Fruit fly (Drosophila melanogaster) whole organism, embryonic: ENCODE measurements around the gene nst.

Experiments
- BtbVII ChIP-seq: fragments of 200-800 bp; sonication (Bioruptor generic); optimal IDR thresholded peaks from 3 replicates; lab custom pipeline; 2017; ENCODE audit warnings: missing biosample characterization, mild to moderate bottlenecking, missing genetic modification characterization
- CG10366 ChIP-seq: fragments of 200-800 bp; sonication (Bioruptor generic); IDR thresholded peaks from 2 replicates; pipeline ENCODE4 v1.3.6; 2022; ENCODE audit warnings: missing biosample characterization, missing genetic modification characterization
- CG10431 ChIP-seq: fragments of 200-800 bp; sonication (Bioruptor generic); optimal IDR thresholded peaks from 3 replicates; lab custom pipeline; 2018; ENCODE audit warnings: missing biosample characterization, mild to moderate bottlenecking, missing genetic modification characterization
- CG12071 ChIP-seq: fragments of 200-800 bp; sonication (Bioruptor generic); optimal IDR thresholded peaks from 3 replicates; lab custom pipeline; 2018; ENCODE audit warnings: missing biosample characterization, mild to moderate bottlenecking, missing genetic modification characterization
- CG12299 ChIP-seq: fragments of 200-800 bp; sonication (Bioruptor generic); optimal IDR thresholded peaks from 2 replicates; lab custom pipeline; 2018; ENCODE audit warnings: missing biosample characterization, mild to moderate bottlenecking, missing genetic modification characterization
- CG1233 ChIP-seq: fragments of 200-800 bp; sonication (Bioruptor generic); optimal IDR thresholded peaks from 4 replicates; lab custom pipeline; 2018; ENCODE audit warnings: missing biosample characterization, mild to moderate bottlenecking, missing genetic modification characterization
- CG13287 ChIP-seq: fragments of 200-800 bp; sonication (Bioruptor generic); IDR thresholded peaks from 2 replicates; pipeline ENCODE4 v1.3.6; 2022; ENCODE audit warnings: missing biosample characterization, missing genetic modification characterization; ENCODE audit not compliant: partially characterized antibody
- CG13424 ChIP-seq: fragments of 200-800 bp; sonication (Bioruptor generic); optimal IDR thresholded peaks from 2 replicates; lab custom pipeline; 2019; ENCODE audit warnings: missing biosample characterization, mild to moderate bottlenecking, missing genetic modification characterization, moderate library complexity
- CG1602 ChIP-seq: fragments of 200-800 bp; sonication (Bioruptor generic); optimal IDR thresholded peaks from 3 replicates; lab custom pipeline; 2016; ENCODE audit warnings: missing biosample characterization, missing genetic modification characterization
- CG1603 ChIP-seq: fragments of 200-800 bp; sonication (Bioruptor generic); optimal IDR thresholded peaks from 2 replicates; lab custom pipeline; 2019; ENCODE audit warnings: missing biosample characterization, mild to moderate bottlenecking, missing genetic modification characterization, moderate library complexity
- CG18262 ChIP-seq: fragments of 200-800 bp; optimal IDR thresholded peaks from 3 replicates; lab custom pipeline; 2019; ENCODE audit warnings: missing biosample characterization, mild to moderate bottlenecking, missing genetic modification characterization, moderate library complexity
- CG4424 ChIP-seq: fragments of 200-800 bp; sonication (Bioruptor generic); optimal IDR thresholded peaks from 3 replicates; lab custom pipeline; 2016; ENCODE audit warnings: missing biosample characterization, missing genetic modification characterization
- CG4854 ChIP-seq: fragments of 200-800 bp; sonication (Bioruptor generic); optimal IDR thresholded peaks from 2 replicates; lab custom pipeline; 2016; ENCODE audit warnings: missing biosample characterization, missing genetic modification characterization, inconsistent platforms
- CG7928 ChIP-seq: fragments of 200-800 bp; sonication (Bioruptor generic); optimal IDR thresholded peaks from 2 replicates; lab custom pipeline; 2017; ENCODE audit warnings: missing biosample characterization, mild to moderate bottlenecking, missing genetic modification characterization
- CG7963 ChIP-seq: fragments of 200-800 bp; sonication (Bioruptor generic); IDR thresholded peaks from 3 replicates; pipeline ENCODE4 v1.3.6; 2022; ENCODE audit warnings: missing biosample characterization, missing genetic modification characterization; ENCODE audit not compliant: partially characterized antibody
- CG7987 ChIP-seq: fragments of 200-800 bp; sonication (Bioruptor generic); optimal IDR thresholded peaks from 2 replicates; lab custom pipeline; 2018; ENCODE audit warnings: missing biosample characterization, mild to moderate bottlenecking, missing genetic modification characterization, moderate library complexity
- CG8388 ChIP-seq: fragments of 200-800 bp; sonication (Bioruptor generic); optimal IDR thresholded peaks from 2 replicates; lab custom pipeline; 2019; ENCODE audit warnings: missing biosample characterization, mild to moderate bottlenecking, missing genetic modification characterization, moderate library complexity
- CG9609 ChIP-seq: fragments of 200-800 bp; sonication (Bioruptor generic); optimal IDR thresholded peaks from 3 replicates; lab custom pipeline; 2016; ENCODE audit warnings: missing biosample characterization, missing genetic modification characterization
- CG9817 ChIP-seq: fragments of 200-800 bp; sonication (Bioruptor generic); optimal IDR thresholded peaks from 2 replicates; lab custom pipeline; 2018; ENCODE audit warnings: missing biosample characterization, mild to moderate bottlenecking, missing genetic modification characterization, moderate library complexity
- CG9876 ChIP-seq: fragments of 200-800 bp; sonication (Bioruptor generic); optimal IDR thresholded peaks from 2 replicates; lab custom pipeline; 2016; ENCODE audit warnings: missing biosample characterization, missing genetic modification characterization
- Dll ChIP-seq: fragments of 200-800 bp; sonication (Bioruptor generic); IDR thresholded peaks from 4 replicates; pipeline ENCODE4 v1.3.6; 2022; ENCODE audit warnings: missing biosample characterization, missing genetic modification characterization; ENCODE audit not compliant: partially characterized antibody
- E2f2 ChIP-seq: fragments of 200-800 bp; sonication (Bioruptor generic); IDR thresholded peaks from 2 replicates; pipeline ENCODE4 v1.3.6; 2022; ENCODE audit warnings: missing biosample characterization, missing genetic modification characterization
- Gug ChIP-seq: fragments of 200-800 bp; sonication (Bioruptor generic); IDR thresholded peaks from 4 replicates; pipeline ENCODE4 v1.3.6; 2022; ENCODE audit warnings: missing biosample characterization, missing genetic modification characterization
- HmgZ ChIP-seq: fragments of 200-800 bp; sonication (Bioruptor generic); optimal IDR thresholded peaks from 2 replicates; lab custom pipeline; 2018; ENCODE audit warnings: missing biosample characterization, mild to moderate bottlenecking, missing genetic modification characterization
- MESR4 ChIP-seq: fragments of 200-800 bp; sonication (Bioruptor generic); optimal IDR thresholded peaks from 2 replicates; lab custom pipeline; 2018; ENCODE audit warnings: missing biosample characterization, mild to moderate bottlenecking, missing genetic modification characterization, moderate library complexity
- PHDP ChIP-seq: fragments of 200-800 bp; sonication (Bioruptor generic); optimal IDR thresholded peaks from 3 replicates; lab custom pipeline; 2018; ENCODE audit warnings: missing biosample characterization, mild to moderate bottlenecking, missing genetic modification characterization, moderate library complexity
- Sry-β ChIP-seq: fragments of 200-800 bp; sonication (Bioruptor generic); optimal IDR thresholded peaks from 2 replicates; lab custom pipeline; 2018; ENCODE audit warnings: missing biosample characterization, mild to moderate bottlenecking, missing genetic modification characterization, moderate library complexity
- ase ChIP-seq: fragments of 200-800 bp; sonication (Bioruptor generic); IDR thresholded peaks from 3 replicates; pipeline ENCODE4 v1.3.6; 2022; ENCODE audit warnings: missing biosample characterization, missing genetic modification characterization
- cg ChIP-seq: fragments of 200-800 bp; sonication (Bioruptor generic); optimal IDR thresholded peaks from 3 replicates; lab custom pipeline; 2019; ENCODE audit warnings: missing biosample characterization, mild to moderate bottlenecking, missing genetic modification characterization, moderate library complexity
- chn ChIP-seq: fragments of 200-800 bp; sonication (Bioruptor generic); optimal IDR thresholded peaks from 2 replicates; lab custom pipeline; 2016; ENCODE audit warnings: missing biosample characterization, missing genetic modification characterization
- dimm ChIP-seq: fragments of 200-800 bp; sonication (Bioruptor generic); IDR thresholded peaks from 2 replicates; pipeline ENCODE4 v1.3.6; 2022; ENCODE audit warnings: missing biosample characterization, missing genetic modification characterization
- fd64A ChIP-seq: fragments of 200-800 bp; sonication (Bioruptor generic); optimal IDR thresholded peaks from 3 replicates; lab custom pipeline; 2018; ENCODE audit warnings: missing biosample characterization, mild to moderate bottlenecking, missing genetic modification characterization
- fu2 ChIP-seq: fragments of 200-800 bp; sonication (Bioruptor generic); optimal IDR thresholded peaks from 2 replicates; lab custom pipeline; 2016; ENCODE audit warnings: missing biosample characterization, missing genetic modification characterization
- gfzf ChIP-seq: fragments of 200-800 bp; sonication (Bioruptor generic); optimal IDR thresholded peaks from 2 replicates; lab custom pipeline; 2016; ENCODE audit warnings: missing biosample characterization, mild to moderate bottlenecking, missing genetic modification characterization, moderate library complexity
- grau ChIP-seq: fragments of 200-800 bp; optimal IDR thresholded peaks from 3 replicates; lab custom pipeline; 2019; ENCODE audit warnings: missing biosample characterization, mild to moderate bottlenecking, missing genetic modification characterization, moderate library complexity
- inv ChIP-seq: fragments of 200-800 bp; sonication (Bioruptor generic); IDR thresholded peaks from 2 replicates; pipeline ENCODE4 v1.3.6; 2022; ENCODE audit warnings: missing biosample characterization, missing genetic modification characterization; ENCODE audit not compliant: partially characterized antibody
- kah ChIP-seq: fragments of 200-800 bp; sonication (Bioruptor generic); optimal IDR thresholded peaks from 2 replicates; lab custom pipeline; 2018; ENCODE audit warnings: missing biosample characterization, mild to moderate bottlenecking, missing genetic modification characterization
- mam ChIP-seq: fragments of 200-800 bp; sonication (Bioruptor generic); optimal IDR thresholded peaks from 3 replicates; lab custom pipeline; 2016; ENCODE audit warnings: missing biosample characterization, missing genetic modification characterization
- onecut ChIP-seq: fragments of 200-800 bp; sonication (Bioruptor generic); IDR thresholded peaks from 2 replicates; pipeline ENCODE4 v1.3.6; 2022; ENCODE audit warnings: missing biosample characterization, missing genetic modification characterization
- pfk ChIP-seq: fragments of 200-800 bp; sonication (Bioruptor generic); optimal IDR thresholded peaks from 2 replicates; lab custom pipeline; 2018; ENCODE audit warnings: missing biosample characterization, mild to moderate bottlenecking, missing genetic modification characterization, moderate library complexity
- ro ChIP-seq: fragments of 200-800 bp; sonication (Bioruptor generic); IDR thresholded peaks from 2 replicates; pipeline ENCODE4 v1.3.6; 2022; ENCODE audit warnings: missing biosample characterization, missing genetic modification characterization
- shn ChIP-seq: fragments of 200-800 bp; sonication (Bioruptor generic); optimal IDR thresholded peaks from 3 replicates; lab custom pipeline; 2016; ENCODE audit warnings: missing biosample characterization, missing genetic modification characterization
- so ChIP-seq: fragments of 200-800 bp; sonication (Bioruptor generic); IDR thresholded peaks from 3 replicates; pipeline ENCODE4 v1.3.6; 2022; ENCODE audit warnings: missing biosample characterization, missing genetic modification characterization
- stc ChIP-seq: fragments of 200-800 bp; sonication (Bioruptor generic); IDR thresholded peaks from 2 replicates; pipeline ENCODE4 v1.3.6; 2022; ENCODE audit warnings: missing biosample characterization, missing genetic modification characterization
- tll ChIP-seq, 2 experiments: fragments of 200-800 bp in 1 of 2; fragments of >200 bp in 1 of 2; sonication (Bioruptor generic) in 1 of 2; optimal IDR thresholded peaks; 2 replicates each; lab custom pipeline; 2017 to 2019; ENCODE audit warnings: missing biosample characterization in 2 of 2, missing genetic modification characterization in 2 of 2, mild to moderate bottlenecking in 1 of 2, moderate library complexity in 1 of 2
- trem ChIP-seq: fragments of 200-800 bp; optimal IDR thresholded peaks from 3 replicates; lab custom pipeline; 2019; ENCODE audit warnings: missing biosample characterization, mild to moderate bottlenecking, missing genetic modification characterization, moderate library complexity
- trh ChIP-seq: fragments of 200-800 bp; sonication (Bioruptor generic); optimal IDR thresholded peaks from 2 replicates; lab custom pipeline; 2016; ENCODE audit warnings: missing biosample characterization, missing genetic modification characterization
- vnd ChIP-seq: fragments of 200-800 bp; sonication (Bioruptor generic); IDR thresholded peaks from 3 replicates; pipeline ENCODE4 v1.3.6; 2022; ENCODE audit warnings: missing biosample characterization, missing genetic modification characterization; ENCODE audit not compliant: partially characterized antibody
- zen ChIP-seq: fragments of 200-800 bp; sonication (Bioruptor generic); optimal IDR thresholded peaks from 3 replicates; lab custom pipeline; 2018; ENCODE audit warnings: missing biosample characterization, mild to moderate bottlenecking, missing genetic modification characterization, moderate library complexity

Gene nst

DNA sequence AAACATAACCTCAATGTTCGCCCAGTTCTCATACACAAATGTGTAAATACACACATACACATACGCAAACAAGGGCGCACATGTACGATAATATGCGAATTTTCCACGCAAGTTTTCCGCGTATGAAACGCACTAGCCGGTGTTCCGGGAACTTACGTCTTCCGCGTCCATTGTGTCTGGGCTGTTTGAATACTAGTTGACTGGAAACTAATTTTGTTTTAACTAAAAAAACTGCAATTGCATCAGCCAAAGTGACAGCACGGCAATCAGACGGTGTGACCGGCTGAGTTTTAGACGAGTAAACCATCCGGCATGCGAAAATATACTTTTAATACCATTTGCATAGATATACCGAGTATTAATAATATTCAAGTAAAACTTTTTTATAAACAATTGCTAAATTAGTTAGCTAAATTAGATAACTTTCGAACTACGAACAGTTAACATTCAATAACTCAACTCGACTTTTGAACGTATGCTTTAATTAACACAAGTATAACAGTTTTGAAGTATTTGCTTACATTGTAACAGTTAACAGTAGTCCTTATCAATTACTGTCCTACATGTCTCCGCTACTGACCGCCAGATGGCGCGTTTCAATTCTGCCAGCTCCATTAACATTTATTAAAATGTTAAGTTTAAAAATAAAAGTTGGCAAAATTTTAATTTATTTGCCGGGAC, 3.4 kb downstream of the nst start, which contains the start of gene eIF2beta (continued):
- peak; percentile 18 for TF ChIP-seq fu2 (GFP tag; lab: Kevin White, UChicago)
- no peak for TF ChIP-seq shn (GFP tag; lab: Kevin White, UChicago)
- no peak for TF ChIP-seq CG7928
- TF ChIP-seq CG13287 (GFP tag; lab: Robert Waterston, UW), result peak; percentile 42; the same call in 1 of the 2 replicates
- TF ChIP-seq CG4854 (GFP tag; lab: Kevin White, UChicago), result peak; percentile 26
- TF ChIP-seq mam (GFP tag; lab: Kevin White, UChicago), result no peak
- no peak for TF ChIP-seq dimm (GFP tag; lab: Robert Waterston, UW)
- TF ChIP-seq fd64A (GFP tag; lab: Kevin White, UChicago), result no peak
- peak; percentile 76 for TF ChIP-seq CG7987 (GFP tag; lab: Kevin White, UChicago)
- peak; percentile 51 for TF ChIP-seq BtbVII (GFP tag; lab: Kevin White, UChicago)
- 0 out of 3 replicates have a peak, but pooled peaks have one; percentile 35 for TF ChIP-seq so (GFP tag; lab: Robert Waterston, UW)
- no peak for TF ChIP-seq CG9876 (GFP tag; lab: Kevin White, UChicago)
- TF ChIP-seq Gug (GFP tag; lab: Robert Waterston, UW), result no peak
- peak; percentile 37 for TF ChIP-seq CG13424 (tag; lab: Kevin White, UChicago)
- TF ChIP-seq CG12299, result no peak
- TF ChIP-seq CG18262 (tag; lab: Kevin White, UChicago), result peak; percentile 53
- TF ChIP-seq CG10366 (GFP tag; lab: Robert Waterston, UW), result no peak
- peak; percentile 65 for TF ChIP-seq CG4424 (GFP tag; lab: Kevin White, UChicago)
- TF ChIP-seq CG10431 (GFP tag; lab: Kevin White, UChicago), result peak; percentile 68
- TF ChIP-seq CG7963 (GFP tag; lab: Robert Waterston, UW), result no peak
- TF ChIP-seq grau (tag; lab: Kevin White, UChicago), result peak; percentile 43
- TF ChIP-seq stc, result peak; percentile 20; the same call in 1 of the 2 replicates
- TF ChIP-seq MESR4 (GFP tag; lab: Kevin White, UChicago), result peak; percentile 98
- TF ChIP-seq CG1602 (GFP tag; lab: Kevin White, UChicago), result no peak
- no peak; the same call in 2 of the 3 replicates for TF ChIP-seq ase (GFP tag; lab: Robert Waterston, UW)
- TF ChIP-seq trem (tag; lab: Kevin White, UChicago), result peak; percentile 80
- peak; percentile 53 for TF ChIP-seq onecut
- no peak for TF ChIP-seq inv
- TF ChIP-seq HmgZ (tag; lab: Kevin White, UChicago), result no peak
- TF ChIP-seq CG9609 (GFP tag; lab: Kevin White, UChicago), result no peak
- no peak for TF ChIP-seq CG8388 (GFP tag; lab: Kevin White, UChicago)
- peak; percentile 48 for TF ChIP-seq CG1233 (GFP tag; lab: Kevin White, UChicago)
- TF ChIP-seq PHDP (tag; lab: Kevin White, UChicago), result peak; percentile 45
- TF ChIP-seq CG12071, result peak; percentile 66
- TF ChIP-seq Dll (GFP tag; lab: Robert Waterston, UW), result no peak
- peak; percentile 78 for TF ChIP-seq gfzf (GFP tag; lab: Kevin White, UChicago)
- peak; percentile 92 for TF ChIP-seq cg (GFP tag; lab: Kevin White, UChicago)
- TF ChIP-seq CG9817 (tag; lab: Kevin White, UChicago), result no peak
- no peak for TF ChIP-seq zen (tag; lab: Kevin White, UChicago)
- TF ChIP-seq trh (GFP tag; lab: Kevin White, UChicago), result no peak
- TF ChIP-seq ro (GFP tag; lab: Robert Waterston, UW), result no peak
- TF ChIP-seq kah (GFP tag; lab: Kevin White, UChicago), result peak; percentile 43
- peak; percentile 29 for TF ChIP-seq chn (GFP tag; lab: Kevin White, UChicago)
- peak; percentile 20; the same call in 1 of the 2 replicates for TF ChIP-seq E2f2 (GFP tag; lab: Robert Waterston, UW)
- TF ChIP-seq tll (GFP tag; optimal IDR thresholded peaks at IDR 0.05; lab: Kevin White, UChicago), result no peak
- TF ChIP-seq Sry-β (GFP tag; lab: Kevin White, UChicago), result peak; percentile 19
- TF ChIP-seq pfk (GFP tag; lab: Kevin White, UChicago), result peak; percentile 32
- TF ChIP-seq CG1603, result peak; percentile 37
- TF ChIP-seq vnd (GFP tag; lab: Robert Waterston, UW), result no peak
